Worm (Caenorhabditis elegans) whole organism, L4/young adult: ENCODE measurements around the gene fbxb-99.
"Not testable (repeated sequence)": the region's sequence is repeated elsewhere in the genome, so short reads cannot be mapped to it uniquely, and the experiment has no call there.

Source experiments
- W03F9.2 ChIP-seq: fragments of 150-350 bp; optimal IDR thresholded peaks from 2 replicates; lab custom pipeline; 2014; ENCODE audit warnings: missing biosample characterization, missing genetic modification characterization
- dao-5 ChIP-seq: sonication (generic microtip); optimal IDR thresholded peaks from 2 replicates; lab custom pipeline; 2016; ENCODE audit warnings: missing genotype, missing genetic modification characterization, moderate library complexity, missing compliant biosample characterization
- him-1 ChIP-seq: sonication (generic microtip); optimal IDR thresholded peaks from 2 replicates; lab custom pipeline; 2016; ENCODE audit warnings: missing genotype, missing genetic modification reagents, missing genetic modification characterization, missing compliant biosample characterization

ce11 chrII:3761599-3761998 is 31.6 kb downstream of the fbxb-99 start, which contains the start of gene T24E12.6:
- not testable (repeated sequence) for TF ChIP-seq W03F9.2, him-1, dao-5 (tag; lab: Kevin White, UChicago)
